Worm (Caenorhabditis elegans) whole organism, L3 larva: ENCODE measurements around the gene C34C12.9.

ENCODE experiments used
- R02D3.7 ChIP-seq: fragments of 150-350 bp; optimal IDR thresholded peaks from 2 replicates; lab custom pipeline; 2014; ENCODE audit warnings: missing biosample characterization, missing genetic modification characterization
- ZK546.5 ChIP-seq: sonication (generic microtip); optimal IDR thresholded peaks from 2 replicates; lab custom pipeline; 2017; ENCODE audit warnings: missing biosample characterization, missing genetic modification characterization
- aly-2 ChIP-seq: fragments of 150-350 bp; optimal IDR thresholded peaks from 2 replicates; lab custom pipeline; 2014; ENCODE audit warnings: missing biosample characterization, missing genetic modification characterization
- ama-1 ChIP-seq: fragments of 150-350 bp; optimal IDR thresholded peaks from 2 replicates; lab custom pipeline; 2018
- ceh-16 ChIP-seq: sonication (generic microtip); optimal IDR thresholded peaks from 2 replicates; lab custom pipeline; 2017; ENCODE audit warnings: missing biosample characterization, missing genetic modification characterization
- ceh-82 ChIP-seq: fragments of 150-350 bp; optimal IDR thresholded peaks from 2 replicates; lab custom pipeline; 2014; ENCODE audit warnings: missing biosample characterization, missing genetic modification characterization
- ceh-9 ChIP-seq: sonication (generic microtip); optimal IDR thresholded peaks from 2 replicates; lab custom pipeline; 2018; ENCODE audit warnings: missing biosample characterization, missing genetic modification characterization
- daf-12 ChIP-seq: fragments of 150-350 bp; optimal IDR thresholded peaks from 2 replicates; lab custom pipeline; 2014; ENCODE audit warnings: missing biosample characterization, missing genetic modification reagents, missing genetic modification characterization
- egl-27 ChIP-seq: sonication (generic microtip); optimal IDR thresholded peaks from 4 replicates; lab custom pipeline; 2017; ENCODE audit warnings: missing biosample characterization, missing genetic modification reagents, missing genetic modification characterization
- elt-3 ChIP-seq, 3 experiments: fragments of 150-350 bp in 1 of 3; sonication (generic microtip) in 2 of 3; optimal IDR thresholded peaks; 2 replicates in 2 of 3; 4 replicates in 1 of 3; lab custom pipeline; 2014 to 2017; ENCODE audit warnings: missing biosample characterization in 3 of 3, missing genetic modification characterization in 3 of 3
- jun-1 ChIP-seq: fragments of 150-350 bp; optimal IDR thresholded peaks from 2 replicates; lab custom pipeline; 2014; ENCODE audit warnings: missing biosample characterization, missing genetic modification reagents, missing genetic modification characterization
- lin-39 ChIP-seq: fragments of 150-350 bp; optimal IDR thresholded peaks from 2 replicates; lab custom pipeline; 2018; ENCODE audit warnings: missing biosample characterization, missing genetic modification reagents, missing genetic modification characterization
- lsy-12 ChIP-seq: sonication (generic microtip); optimal IDR thresholded peaks from 2 replicates; lab custom pipeline; 2016; ENCODE audit warnings: mild to moderate bottlenecking, missing genetic modification characterization, missing compliant biosample characterization
- mdl-1 ChIP-seq: fragments of 150-350 bp; optimal IDR thresholded peaks from 2 replicates; lab custom pipeline; 2014; ENCODE audit warnings: missing biosample characterization, missing genetic modification characterization
- nfya-1 ChIP-seq: sonication (generic microtip); optimal IDR thresholded peaks from 2 replicates; lab custom pipeline; 2017; ENCODE audit warnings: missing genetic modification characterization, mild to moderate bottlenecking, missing compliant biosample characterization, antibody characterized with exemption, moderate library complexity; ENCODE audit not compliant: insufficient read depth
- nhr-12 ChIP-seq: fragments of 150-350 bp; optimal IDR thresholded peaks from 2 replicates; lab custom pipeline; 2014; ENCODE audit warnings: missing biosample characterization, missing genetic modification characterization
- nhr-23 ChIP-seq: fragments of 150-350 bp; optimal IDR thresholded peaks from 2 replicates; lab custom pipeline; 2014; ENCODE audit warnings: missing biosample characterization, missing genetic modification reagents, missing genetic modification characterization
- nhr-237 ChIP-seq: fragments of 150-350 bp; optimal IDR thresholded peaks from 2 replicates; lab custom pipeline; 2014; ENCODE audit warnings: missing biosample characterization, missing genetic modification characterization
- nhr-25 ChIP-seq: sonication (generic microtip); optimal IDR thresholded peaks from 2 replicates; lab custom pipeline; 2017; ENCODE audit warnings: missing biosample characterization, missing genetic modification characterization
- nhr-28 ChIP-seq: fragments of 150-350 bp; optimal IDR thresholded peaks from 2 replicates; lab custom pipeline; 2014; ENCODE audit warnings: missing biosample characterization, missing genetic modification characterization
- nhr-76 ChIP-seq: fragments of 150-350 bp; sonication (generic microtip); optimal IDR thresholded peaks from 5 replicates; lab custom pipeline; 2014; ENCODE audit warnings: missing biosample characterization, missing genetic modification characterization
- nhr-77 ChIP-seq: fragments of 150-350 bp; optimal IDR thresholded peaks from 2 replicates; lab custom pipeline; 2014; ENCODE audit warnings: missing biosample characterization, missing genetic modification characterization
- skn-1 ChIP-seq: fragments of 150-350 bp; optimal IDR thresholded peaks from 2 replicates; lab custom pipeline; 2014; ENCODE audit warnings: missing biosample characterization, missing genetic modification characterization
- snpc-4 ChIP-seq: fragments of 150-350 bp; optimal IDR thresholded peaks from 2 replicates; lab custom pipeline; 2014; ENCODE audit warnings: missing biosample characterization, missing genetic modification characterization
- unc-39 ChIP-seq: sonication (generic microtip); optimal IDR thresholded peaks from 4 replicates; lab custom pipeline; 2017; ENCODE audit warnings: missing biosample characterization, missing genetic modification characterization
- ztf-11 ChIP-seq: fragments of 150-350 bp; optimal IDR thresholded peaks from 2 replicates; lab custom pipeline; 2014; ENCODE audit warnings: missing biosample characterization, missing genetic modification characterization

Gene C34C12.9

ce11 chrIII:3503286-3503685, 28.0 kb upstream of the C34C12.9 start, which contains the start of gene rpl-16:
TSS of gene rpl-16 (minus strand) at chrIII:3503604.
- TF ChIP-seq nhr-28 (tag; lab: Kevin White, UChicago) = no peak
- TF ChIP-seq, all 47 proteins: peak for 0

DNA sequence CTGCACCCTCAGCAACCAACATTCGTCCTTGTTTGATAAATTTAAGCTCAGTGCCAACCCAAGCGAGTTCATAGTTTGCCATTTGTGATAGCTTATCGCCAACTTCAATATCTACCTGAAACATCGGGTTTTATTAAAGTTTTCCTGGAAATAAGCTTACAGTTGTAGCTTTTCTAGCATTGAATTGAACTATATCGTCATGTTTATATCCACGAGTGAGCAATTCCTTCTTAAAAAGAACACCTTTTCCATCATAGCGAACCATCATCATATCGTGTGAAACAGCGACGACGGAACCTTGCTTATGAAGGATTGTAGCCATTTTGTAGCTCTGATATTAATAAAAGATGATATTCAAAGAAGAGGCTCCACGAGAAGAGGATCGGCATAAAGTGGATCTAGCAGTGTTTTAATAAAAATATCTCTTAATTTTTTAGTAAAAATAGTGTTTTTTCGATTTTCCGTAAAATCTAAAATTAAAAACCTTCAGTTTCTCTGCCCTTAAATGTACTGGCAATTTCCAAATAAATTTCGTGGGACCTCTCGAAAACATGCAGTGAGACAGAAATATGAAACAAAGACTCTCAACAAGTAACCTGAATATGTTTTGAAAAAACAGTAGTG, 27.0 kb upstream of the C34C12.9 start, which contains the start of gene M01F1.8:
Gene M01F1.8 (minus strand): TSS at position 335 of the 624 bp plus-strand sequence.
- no peak for TF ChIP-seq skn-1 (tag; lab: Kevin White, UChicago)
- no peak for TF ChIP-seq ceh-16 (tag; lab: Kevin White, UChicago)
- peak; percentile 18 for TF ChIP-seq nhr-77 (tag; lab: Kevin White, UChicago)
- no peak for TF ChIP-seq ama-1 (lab: Kevin White, UChicago)
- TF ChIP-seq nhr-28 (tag; lab: Kevin White, UChicago) = no peak

ce11 chrIII:3499850-3500249, 24.5 kb upstream of the C34C12.9 start:
- TF ChIP-seq ceh-82 (tag; lab: Kevin White, UChicago) (no peak), jun-1 (tag; lab: Kevin White, UChicago) (peak; percentile 3), lin-39 (tag; lab: Kevin White, UChicago) (no peak), R02D3.7 (tag; lab: Kevin White, UChicago) (no peak)

DNA sequence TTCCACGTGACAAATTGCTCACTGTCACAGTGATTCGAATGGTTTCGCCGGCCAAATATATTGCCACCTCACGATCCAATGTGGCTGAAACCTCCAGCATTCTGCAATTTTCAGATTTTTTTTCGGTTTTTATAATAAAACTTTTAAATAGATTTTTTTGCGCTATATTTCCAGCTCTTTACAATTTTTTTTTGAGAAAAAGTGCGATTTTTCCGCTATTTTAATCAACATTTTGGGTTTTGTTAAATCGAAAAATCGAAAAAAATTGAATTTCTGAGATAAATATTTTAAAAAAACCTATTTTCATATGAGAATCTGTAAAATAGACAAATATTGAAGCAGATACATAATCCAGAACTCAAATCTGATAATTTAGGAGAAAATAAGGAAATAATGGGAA, 23.6 kb upstream of the C34C12.9 start, which contains the start of gene M01F1.9:
Gene M01F1.9 (minus strand): TSS at position 101 of the 400 bp plus-strand sequence.
- TF ChIP-seq nhr-76 (tag; lab: Kevin White, UChicago) = no peak
- TF ChIP-seq, all 47 proteins: peak for 0

ce11 chrIII:3493138-3493537, 17.8 kb upstream of the C34C12.9 start, which contains the start of gene gly-14:
TSS of gene gly-14 (minus strand) at chrIII:3493238.
- TF ChIP-seq nhr-237 (tag; lab: Kevin White, UChicago) (no peak), ceh-82 (tag; lab: Kevin White, UChicago) (no peak), egl-27 (tag; lab: Kevin White, UChicago) (no peak), aly-2 (no peak), mdl-1 (no peak), snpc-4 (tag; lab: Kevin White, UChicago) (no peak), ZK546.5 (tag; lab: Kevin White, UChicago) (no peak), unc-39 (no peak), ceh-16 (tag; lab: Kevin White, UChicago) (no peak), nhr-76 (tag; lab: Kevin White, UChicago) (no peak), ztf-11 (tag; lab: Kevin White, UChicago) (no peak), jun-1 (tag; lab: Kevin White, UChicago) (no peak), elt-3 (tag; optimal IDR thresholded peaks at IDR 0.05; lab: Kevin White, UChicago) (no peak)

ce11 chrIII:3488224-3488623, 12.9 kb upstream of the C34C12.9 start, which contains the start of gene C34C12.7:
TSS of gene C34C12.7 (minus strand) at chrIII:3488341.
- TF ChIP-seq nfya-1 (tag; lab: Kevin White, UChicago) = no peak
- no peak for TF ChIP-seq aly-2
- no peak for TF ChIP-seq nhr-237 (tag; lab: Kevin White, UChicago)
- no peak for TF ChIP-seq snpc-4 (tag; lab: Kevin White, UChicago)
- no peak for TF ChIP-seq lin-39 (tag; lab: Kevin White, UChicago)
- no peak for TF ChIP-seq daf-12 (tag; lab: Kevin White, UChicago)
- TF ChIP-seq R02D3.7 (tag; lab: Kevin White, UChicago) = no peak
- TF ChIP-seq ztf-11 (tag; lab: Kevin White, UChicago) = no peak
- TF ChIP-seq nhr-12 (tag; lab: Kevin White, UChicago) = no peak
- TF ChIP-seq skn-1 (tag; lab: Kevin White, UChicago) = no peak
- no peak for TF ChIP-seq mdl-1
- TF ChIP-seq lsy-12 = no peak
- TF ChIP-seq ceh-9 (tag; lab: Kevin White, UChicago) = no peak
- TF ChIP-seq, all 47 proteins: peak for 0

ce11 chrIII:3487133-3487532, 11.8 kb upstream of the C34C12.9 start:
- TF ChIP-seq nhr-23 (tag; lab: Kevin White, UChicago) (peak; percentile 51), nhr-25 (tag; lab: Kevin White, UChicago) (no peak), ceh-16 (tag; lab: Kevin White, UChicago) (no peak)
